Fruit fly (Drosophila melanogaster) whole organism, prepupa: Measurements from ENCODE around the gene CG31674.

Experiments used
- CG11902 ChIP-seq: fragments of 200-800 bp; sonication (Bioruptor generic); optimal IDR thresholded peaks from 3 replicates; lab custom pipeline; 2016; ENCODE audit warnings: missing biosample characterization, missing genetic modification characterization
- CG6163 ChIP-seq: fragments of 200-800 bp; sonication (Bioruptor generic); IDR thresholded peaks from 3 replicates; pipeline ENCODE4 v1.3.6; 2022; ENCODE audit warnings: missing biosample characterization, missing genetic modification characterization
- Hr39 ChIP-seq: fragments of 200-800 bp; sonication (Bioruptor generic); optimal IDR thresholded peaks from 2 replicates; lab custom pipeline; 2016; ENCODE audit warnings: missing biosample characterization, missing genetic modification characterization
- dac ChIP-seq: fragments of 200-800 bp; sonication (Bioruptor generic); optimal IDR thresholded peaks from 2 replicates; lab custom pipeline; 2017; ENCODE audit warnings: missing biosample characterization, mild to moderate bottlenecking, missing genetic modification characterization
- eg ChIP-seq: fragments of 200-800 bp; sonication (Bioruptor generic); IDR thresholded peaks from 3 replicates; pipeline ENCODE4 v1.3.6; 2022; ENCODE audit warnings: missing biosample characterization, missing genetic modification characterization

- TF ChIP-seq CG6163 (no peak), dac (GFP tag; lab: Kevin White, UChicago) (no peak), Hr39 (GFP tag; lab: Kevin White, UChicago) (no peak), CG11902 (GFP tag; lab: Kevin White, UChicago) (no peak), eg (no peak)
Measured at dm6 chr2L:20826226-20826625, 4.8 kb upstream of the CG31674 start.
